Worm (Caenorhabditis elegans): ENCODE data around the gene F49F1.17.

DNA sequence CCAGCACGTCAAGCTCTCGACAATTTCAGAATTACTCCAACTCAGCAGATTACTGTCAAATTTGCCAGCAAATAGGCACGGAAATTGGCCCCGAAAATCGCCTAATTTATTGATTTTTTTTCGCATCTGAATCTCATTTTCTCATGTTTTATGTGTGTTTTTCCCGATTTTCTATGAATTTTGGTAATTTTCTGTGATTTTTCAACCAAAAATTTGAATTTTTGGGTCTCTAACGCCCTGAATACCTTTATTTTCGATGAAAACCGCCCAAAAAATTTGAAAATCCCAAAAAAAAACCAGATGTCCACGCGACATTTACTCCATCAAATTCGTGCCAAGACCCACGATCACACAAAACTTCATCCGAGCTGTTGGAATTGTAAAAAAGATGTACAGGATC, 40.4 kb upstream of the F49F1.17 start, which contains the start of gene dnj-15:
- TF ChIP-seq dve-1 (tag; optimal IDR thresholded peaks at IDR 0.05; ENCODE audit: insufficient read depth) = no peak
- TF ChIP-seq lir-3 (tag; optimal IDR thresholded peaks at IDR 0.05) = no peak
- no peak for TF ChIP-seq nhr-76 (tag; optimal IDR thresholded peaks at IDR 0.05)
- TF ChIP-seq mdt-29 (GFP tag; IDR thresholded peaks at IDR 0.05) = no peak
- no peak for TF ChIP-seq dmd-6 (GFP tag; IDR thresholded peaks at IDR 0.05)
- TF ChIP-seq ceh-82 (tag; optimal IDR thresholded peaks at IDR 0.05) = no peak
- no peak for TF ChIP-seq T26A8.4 (GFP tag; IDR thresholded peaks at IDR 0.05)
- no peak for TF ChIP-seq fos-1 (tag; optimal IDR thresholded peaks at IDR 0.05)
- TF ChIP-seq dpl-1 (GFP tag; optimal IDR thresholded peaks at IDR 0.05) = no peak
- TF ChIP-seq T20F7.1 (GFP tag; optimal IDR thresholded peaks at IDR 0.05) = no peak
- no peak for TF ChIP-seq daf-12 (tag; optimal IDR thresholded peaks at IDR 0.05)
- TF ChIP-seq ceh-28 (tag; optimal IDR thresholded peaks at IDR 0.05) = no peak
